Fruit fly (Drosophila melanogaster) whole organism, embryonic: ENCODE data around the gene Helz.

Experiments used
- Asciz ChIP-seq: fragments of 200-800 bp; sonication (Bioruptor generic); optimal IDR thresholded peaks from 2 replicates; lab custom pipeline; 2017; ENCODE audit warnings: missing biosample characterization, mild to moderate bottlenecking, missing genetic modification characterization, missing genetic modification reagents
- B-H1 ChIP-seq: fragments of 200-800 bp; sonication (Bioruptor generic); IDR thresholded peaks from 3 replicates; pipeline ENCODE4 v1.3.6; 2022; ENCODE audit warnings: missing biosample characterization, missing genetic modification characterization
- CG12071 ChIP-seq: fragments of 200-800 bp; sonication (Bioruptor generic); optimal IDR thresholded peaks from 3 replicates; lab custom pipeline; 2018; ENCODE audit warnings: missing biosample characterization, mild to moderate bottlenecking, missing genetic modification characterization
- CG12155 ChIP-seq: fragments of 200-800 bp; sonication (Bioruptor generic); optimal IDR thresholded peaks from 3 replicates; lab custom pipeline; 2016; ENCODE audit warnings: missing biosample characterization, missing genetic modification characterization
- CG12659 ChIP-seq: fragments of 200-800 bp; sonication (Bioruptor generic); optimal IDR thresholded peaks from 3 replicates; lab custom pipeline; 2017; ENCODE audit warnings: mild to moderate bottlenecking, missing biosample characterization, missing genetic modification reagents, missing genetic modification characterization
- CG13123 ChIP-seq: fragments of 200-800 bp; sonication (Bioruptor generic); optimal IDR thresholded peaks from 2 replicates; lab custom pipeline; 2016; ENCODE audit warnings: missing biosample characterization, missing genetic modification characterization
- CG14441 ChIP-seq: fragments of 200-800 bp; sonication (Bioruptor generic); IDR thresholded peaks from 2 replicates; pipeline ENCODE4 v1.3.6; 2022; ENCODE audit warnings: missing biosample characterization, missing genetic modification characterization
- CG14667 ChIP-seq: fragments of 200-800 bp; sonication (Bioruptor generic); IDR thresholded peaks from 2 replicates; pipeline ENCODE4 v1.3.6; 2022; ENCODE audit warnings: missing biosample characterization, missing genetic modification characterization
- CG1647 ChIP-seq: fragments of 200-800 bp; sonication (Bioruptor generic); optimal IDR thresholded peaks from 3 replicates; lab custom pipeline; 2016; ENCODE audit warnings: missing biosample characterization, missing genetic modification characterization
- CG2889 ChIP-seq: fragments of 200-800 bp; sonication (Bioruptor generic); IDR thresholded peaks from 3 replicates; pipeline ENCODE4 v1.3.6; 2022; ENCODE audit warnings: missing biosample characterization, missing genetic modification characterization
- CG4730 ChIP-seq: fragments of 200-800 bp; sonication (Bioruptor generic); IDR thresholded peaks from 2 replicates; pipeline ENCODE4 v1.3.6; 2022; ENCODE audit warnings: missing biosample characterization, missing genetic modification characterization
- CG6175 ChIP-seq: fragments of 200-800 bp; sonication (Bioruptor generic); IDR thresholded peaks from 3 replicates; pipeline ENCODE4 v1.3.6; 2022; ENCODE audit warnings: missing biosample characterization, missing genetic modification characterization
- CG6854 ChIP-seq: fragments of 200-800 bp; sonication (Bioruptor generic); optimal IDR thresholded peaks from 3 replicates; lab custom pipeline; 2017; ENCODE audit warnings: missing biosample characterization, mild to moderate bottlenecking, missing genetic modification characterization
- CG7357 ChIP-seq: fragments of 200-800 bp; sonication (Bioruptor generic); IDR thresholded peaks from 3 replicates; pipeline ENCODE4 v1.3.6; 2022; ENCODE audit warnings: missing biosample characterization, missing genetic modification characterization
- CG7786 ChIP-seq: fragments of 200-800 bp; sonication (Bioruptor generic); optimal IDR thresholded peaks from 2 replicates; lab custom pipeline; 2016; ENCODE audit warnings: missing biosample characterization, missing genetic modification characterization
- CG8290 ChIP-seq, 3 experiments: fragments of 200-800 bp; sonication (Bioruptor generic); optimal IDR thresholded peaks; 2 replicates each; lab custom pipeline; 2016 to 2019; ENCODE audit warnings: missing biosample characterization in 3 of 3, missing genetic modification characterization in 3 of 3, mild to moderate bottlenecking in 2 of 3, moderate library complexity in 1 of 3
- CG9727 ChIP-seq: fragments of 200-800 bp; sonication (Bioruptor generic); optimal IDR thresholded peaks from 3 replicates; lab custom pipeline; 2017; ENCODE audit warnings: missing biosample characterization, mild to moderate bottlenecking, missing genetic modification characterization
- CoRest ChIP-seq: fragments of 200-800 bp; sonication (Bioruptor generic); optimal IDR thresholded peaks from 3 replicates; lab custom pipeline; 2018; ENCODE audit warnings: missing biosample characterization, mild to moderate bottlenecking, missing genetic modification characterization, moderate library complexity
- Dfd ChIP-seq, 2 experiments: fragments of >200 bp; optimal IDR thresholded peaks; 2 replicates each; lab custom pipeline; 2017; ENCODE audit warnings: missing biosample characterization in 2 of 2, missing genetic modification characterization in 2 of 2
- Ets65A ChIP-seq: fragments of 200-800 bp; sonication (Bioruptor generic); peaks from one replicate; lab custom pipeline; 2016; ENCODE audit warnings: missing biosample characterization, missing genetic modification characterization
- Gsc ChIP-seq: fragments of 200-800 bp; sonication (Bioruptor generic); IDR thresholded peaks from 2 replicates; pipeline ENCODE4 v1.3.6; 2022; ENCODE audit warnings: missing biosample characterization, missing genetic modification characterization
- HLH3B ChIP-seq: fragments of 200-800 bp; sonication (Bioruptor generic); IDR thresholded peaks from 2 replicates; pipeline ENCODE4 v1.3.6; 2022; ENCODE audit warnings: missing biosample characterization, missing genetic modification characterization
- Jarid2 ChIP-seq: fragments of 200-800 bp; sonication (Bioruptor generic); optimal IDR thresholded peaks from 3 replicates; lab custom pipeline; 2017; ENCODE audit warnings: mild to moderate bottlenecking, missing biosample characterization, missing genetic modification reagents, missing genetic modification characterization
- MBD-R2 ChIP-seq: fragments of 200-800 bp; sonication (Bioruptor generic); IDR thresholded peaks from 2 replicates; pipeline ENCODE4 v1.3.6; 2022; ENCODE audit warnings: missing biosample characterization, missing genetic modification characterization
- MTF-1 ChIP-seq: fragments of 200-800 bp; sonication (Bioruptor generic); optimal IDR thresholded peaks from 2 replicates; lab custom pipeline; 2018; ENCODE audit warnings: missing biosample characterization, mild to moderate bottlenecking, missing genetic modification characterization, borderline replicate concordance
- NC2β ChIP-seq: fragments of 200-800 bp; sonication (Bioruptor generic); optimal IDR thresholded peaks from 2 replicates; lab custom pipeline; 2016; ENCODE audit warnings: missing biosample characterization, missing genetic modification characterization
- Nf-YC ChIP-seq: fragments of 200-800 bp; optimal IDR thresholded peaks from 3 replicates; lab custom pipeline; 2019; ENCODE audit warnings: missing biosample characterization, mild to moderate bottlenecking, missing genetic modification characterization, moderate library complexity
- NfI ChIP-seq: fragments of 200-800 bp; sonication (Bioruptor generic); optimal IDR thresholded peaks from 3 replicates; lab custom pipeline; 2018; ENCODE audit warnings: missing biosample characterization, mild to moderate bottlenecking, missing genetic modification characterization, moderate library complexity
- abd-A ChIP-seq: fragments of 200-800 bp; sonication (Bioruptor generic); optimal IDR thresholded peaks from 3 replicates; lab custom pipeline; 2019; ENCODE audit warnings: missing biosample characterization, mild to moderate bottlenecking, missing genetic modification characterization, moderate library complexity
- bigmax ChIP-seq: fragments of 200-800 bp; sonication (Bioruptor generic); optimal IDR thresholded peaks from 2 replicates; lab custom pipeline; 2018; ENCODE audit warnings: missing biosample characterization, mild to moderate bottlenecking, missing genetic modification characterization
- br ChIP-seq: fragments of >200 bp; optimal IDR thresholded peaks from 2 replicates; lab custom pipeline; 2017
- cg ChIP-seq: fragments of 200-800 bp; sonication (Bioruptor generic); optimal IDR thresholded peaks from 3 replicates; lab custom pipeline; 2019; ENCODE audit warnings: missing biosample characterization, mild to moderate bottlenecking, missing genetic modification characterization, moderate library complexity
- crol ChIP-seq: fragments of 200-800 bp; sonication (Bioruptor generic); IDR thresholded peaks from 2 replicates; pipeline ENCODE4 v1.3.6; 2022; ENCODE audit warnings: missing biosample characterization, missing genetic modification characterization
- dimm ChIP-seq: fragments of 200-800 bp; sonication (Bioruptor generic); IDR thresholded peaks from 2 replicates; pipeline ENCODE4 v1.3.6; 2022; ENCODE audit warnings: missing biosample characterization, missing genetic modification characterization
- eve ChIP-seq, 2 experiments: fragments of >200 bp; optimal IDR thresholded peaks; 2 replicates each; lab custom pipeline; 2017; ENCODE audit warnings: missing biosample characterization in 2 of 2, missing genetic modification characterization in 2 of 2
- her ChIP-seq: fragments of 200-800 bp; sonication (Bioruptor generic); optimal IDR thresholded peaks from 2 replicates; lab custom pipeline; 2016; ENCODE audit warnings: missing biosample characterization, missing genetic modification characterization
- inv ChIP-seq: fragments of 200-800 bp; sonication (Bioruptor generic); IDR thresholded peaks from 2 replicates; pipeline ENCODE4 v1.3.6; 2022; ENCODE audit warnings: missing biosample characterization, missing genetic modification characterization; ENCODE audit not compliant: partially characterized antibody
- lab ChIP-seq: fragments of 200-800 bp; sonication (Bioruptor generic); optimal IDR thresholded peaks from 3 replicates; lab custom pipeline; 2017; ENCODE audit warnings: missing biosample characterization, missing genetic modification characterization, mild to moderate bottlenecking, moderate library complexity, missing genetic modification reagents
- maf-S ChIP-seq: fragments of 200-800 bp; sonication (Bioruptor generic); optimal IDR thresholded peaks from 2 replicates; lab custom pipeline; 2016; ENCODE audit warnings: missing biosample characterization, missing genetic modification characterization
- mirr ChIP-seq: fragments of 200-800 bp; sonication (Bioruptor generic); optimal IDR thresholded peaks from 3 replicates; lab custom pipeline; 2018; ENCODE audit warnings: missing biosample characterization, mild to moderate bottlenecking, missing genetic modification characterization
- onecut ChIP-seq: fragments of 200-800 bp; sonication (Bioruptor generic); IDR thresholded peaks from 2 replicates; pipeline ENCODE4 v1.3.6; 2022; ENCODE audit warnings: missing biosample characterization, missing genetic modification characterization
- prd ChIP-seq, 3 experiments: fragments of >200 bp in 2 of 3; fragments of 200-800 bp in 1 of 3; sonication (Bioruptor generic) in 1 of 3; optimal IDR thresholded peaks in 2 of 3; IDR thresholded peaks in 1 of 3; 2 replicates in 2 of 3; 3 replicates in 1 of 3; pipeline versions ENCODE4 v1.3.6 to Lab custom; 2017 to 2022; ENCODE audit warnings: missing biosample characterization in 1 of 3, missing genetic modification characterization in 1 of 3
- pros ChIP-seq: fragments of 200-800 bp; sonication (Bioruptor generic); optimal IDR thresholded peaks from 3 replicates; lab custom pipeline; 2019; ENCODE audit warnings: missing biosample characterization, mild to moderate bottlenecking, missing genetic modification characterization, moderate library complexity
- pum ChIP-seq: fragments of 200-800 bp; sonication (Bioruptor generic); optimal IDR thresholded peaks from 2 replicates; lab custom pipeline; 2016; ENCODE audit warnings: missing biosample characterization, missing genetic modification characterization
- sim ChIP-seq: fragments of 200-800 bp; sonication (Bioruptor generic); IDR thresholded peaks from 2 replicates; pipeline ENCODE4 v1.3.6; 2022; ENCODE audit warnings: missing biosample characterization, missing genetic modification characterization
- slbo ChIP-seq: fragments of 200-800 bp; sonication (Bioruptor generic); IDR thresholded peaks from 2 replicates; pipeline ENCODE4 v1.3.6; 2022; ENCODE audit warnings: missing biosample characterization, missing genetic modification characterization
- stc ChIP-seq: fragments of 200-800 bp; sonication (Bioruptor generic); IDR thresholded peaks from 2 replicates; pipeline ENCODE4 v1.3.6; 2022; ENCODE audit warnings: missing biosample characterization, missing genetic modification characterization
- tio ChIP-seq: fragments of 200-800 bp; sonication (Bioruptor generic); optimal IDR thresholded peaks from 2 replicates; lab custom pipeline; 2017; ENCODE audit warnings: missing biosample characterization, missing genetic modification characterization, inconsistent platforms
- trem ChIP-seq: fragments of 200-800 bp; optimal IDR thresholded peaks from 3 replicates; lab custom pipeline; 2019; ENCODE audit warnings: missing biosample characterization, mild to moderate bottlenecking, missing genetic modification characterization, moderate library complexity
- vfl ChIP-seq: fragments of 200-800 bp; sonication (Bioruptor generic); optimal IDR thresholded peaks from 2 replicates; lab custom pipeline; 2016; ENCODE audit warnings: missing biosample characterization, missing genetic modification characterization
- wor ChIP-seq: fragments of 200-800 bp; sonication (Bioruptor generic); IDR thresholded peaks from 2 replicates; pipeline ENCODE4 v1.3.6; 2022; ENCODE audit warnings: missing biosample characterization, missing genetic modification characterization

Gene Helz

dm6 chr3L:14785492-14785916 lies 4.2 kb upstream of the Helz start:
- TF ChIP-seq trem (tag; lab: Kevin White, UChicago) (no peak), inv (GFP tag; lab: Robert Waterston, UW) (no peak), Asciz (GFP tag; lab: Kevin White, UChicago) (peak; percentile 24), Gsc (no peak), MTF-1 (GFP tag; lab: Kevin White, UChicago) (no peak), MBD-R2 (no peak), sim (GFP tag; lab: Robert Waterston, UW) (no peak), CG4730 (GFP tag; lab: Robert Waterston, UW) (no peak), Ets65A (GFP tag; lab: Kevin White, UChicago) (peak; percentile 77), CG14441 (peak; percentile 45), pros (GFP tag; lab: Kevin White, UChicago) (peak; percentile 80), CoRest (tag; lab: Kevin White, UChicago) (no peak), mirr (GFP tag; lab: Kevin White, UChicago) (no peak), Jarid2 (GFP tag; lab: Kevin White, UChicago) (no peak), CG12155 (GFP tag; lab: Kevin White, UChicago) (peak; percentile 20), CG6854 (GFP tag; lab: Kevin White, UChicago) (no peak), NC2β (GFP tag; lab: Kevin White, UChicago) (no peak), Nf-YC (tag; lab: Kevin White, UChicago) (no peak), CG2889 (GFP tag; lab: Robert Waterston, UW) (no peak), lab (GFP tag; lab: Kevin White, UChicago) (peak; percentile 51), CG12071 (GFP tag; lab: Kevin White, UChicago) (no peak), CG7786 (peak; percentile 16), stc (GFP tag; lab: Robert Waterston, UW) (0 out of 2 replicates have a peak, but pooled peaks have one; percentile 35), abd-A (tag; lab: Kevin White, UChicago) (no peak), bigmax (GFP tag; lab: Kevin White, UChicago) (no peak), vfl (no peak), Dfd (GFP tag; optimal IDR thresholded peaks at IDR 0.05; lab: Kevin White, UChicago) (no peak), maf-S (GFP tag; lab: Kevin White, UChicago) (peak; percentile 34), CG9727 (GFP tag; lab: Kevin White, UChicago) (no peak), eve (GFP tag; optimal IDR thresholded peaks at IDR 0.05; lab: Kevin White, UChicago) (no peak), onecut (GFP tag; lab: Robert Waterston, UW) (no peak), CG12659 (GFP tag; lab: Kevin White, UChicago) (no peak), pum (GFP tag; lab: Kevin White, UChicago) (peak; percentile 28), slbo (GFP tag; lab: Robert Waterston, UW) (peak; percentile 32; the same call in 1 of the 2 replicates), dimm (GFP tag; lab: Robert Waterston, UW) (no peak), crol (GFP tag; lab: Robert Waterston, UW) (peak; percentile 81), CG7357 (GFP tag; lab: Robert Waterston, UW) (0 out of 3 replicates have a peak, but pooled peaks have one; percentile 7), CG6175 (GFP tag; lab: Robert Waterston, UW) (no peak), CG14667 (GFP tag; lab: Robert Waterston, UW) (peak; percentile 13; the same call in 1 of the 2 replicates), wor (GFP tag; lab: Robert Waterston, UW) (no peak), CG1647 (GFP tag; lab: Kevin White, UChicago) (no peak), cg (GFP tag; lab: Kevin White, UChicago) (peak; percentile 76), CG13123 (GFP tag; lab: Kevin White, UChicago) (no peak), her (GFP tag; lab: Kevin White, UChicago) (no peak), NfI (GFP tag; lab: Kevin White, UChicago) (no peak), tio (GFP tag; lab: Kevin White, UChicago) (peak; percentile 32), CG8290 (GFP tag; optimal IDR thresholded peaks at IDR 0.05; lab: Kevin White, UChicago) (no peak), CG8290 (tag; optimal IDR thresholded peaks at IDR 0.05; lab: Kevin White, UChicago) (peak in 1 of 2 experiments; percentile 22), br (no peak), prd (optimal IDR thresholded peaks at IDR 0.05; lab: Kevin White, UChicago) (no peak), prd (GFP tag; IDR thresholded peaks at IDR 0.05; lab: Robert Waterston, UW) (peak; percentile 51; the same call in 2 of the 3 replicates), B-H1 (GFP tag; lab: Robert Waterston, UW) (no peak), HLH3B (GFP tag; lab: Robert Waterston, UW) (0 out of 2 replicates have a peak, but pooled peaks have one; percentile 27)
